Worm (Caenorhabditis elegans) whole organism, L1 larva: ENCODE data around the gene cyp-33C12.
A peak's percentile ranks its signal among the peaks of the same experiment; 100 is the strongest.

Experiments used
- C16A3.4 ChIP-seq: fragments of 150-350 bp; optimal IDR thresholded peaks from 2 replicates; lab custom pipeline; 2014; ENCODE audit warnings: missing biosample characterization, missing genetic modification characterization
- Y116A8C.19 ChIP-seq: sonication (generic microtip); optimal IDR thresholded peaks from 2 replicates; lab custom pipeline; 2016; ENCODE audit warnings: missing compliant biosample characterization, missing genetic modification characterization, borderline replicate concordance
- alr-1 ChIP-seq: fragments of 200-800 bp; sonication (Bioruptor generic); optimal IDR thresholded peaks from 2 replicates; lab custom pipeline; 2018; ENCODE audit warnings: borderline replicate concordance, mild to moderate bottlenecking, missing genetic modification characterization, missing compliant biosample characterization
- aly-2 ChIP-seq: fragments of 150-350 bp; optimal IDR thresholded peaks from 2 replicates; lab custom pipeline; 2014; ENCODE audit warnings: missing biosample characterization, missing genetic modification characterization
- blmp-1 ChIP-seq: fragments of 150-350 bp; optimal IDR thresholded peaks from 2 replicates; lab custom pipeline; 2014; ENCODE audit warnings: missing biosample characterization, missing genetic modification characterization
- ceh-82 ChIP-seq, 3 experiments: fragments of 150-350 bp in 1 of 3; sonication (generic microtip) in 2 of 3; optimal IDR thresholded peaks; 2 replicates each; lab custom pipeline; 2014 to 2017; ENCODE audit warnings: missing biosample characterization in 3 of 3, missing genetic modification characterization in 3 of 3
- ceh-88 ChIP-seq: fragments of 200-800 bp; sonication (Bioruptor generic); IDR thresholded peaks from 2 replicates; pipeline ENCODE4 v1.3.6; 2022; ENCODE audit warnings: missing genetic modification characterization, missing compliant biosample characterization
- ceh-90 ChIP-seq: sonication (generic microtip); optimal IDR thresholded peaks from 2 replicates; lab custom pipeline; 2016; ENCODE audit warnings: missing genetic modification characterization, missing compliant biosample characterization
- dsc-1 ChIP-seq: sonication (generic microtip); optimal IDR thresholded peaks from 2 replicates; lab custom pipeline; 2016; ENCODE audit warnings: mild to moderate bottlenecking, missing genetic modification characterization, missing compliant biosample characterization
- efl-1 ChIP-seq, 4 experiments: fragments of 150-350 bp; optimal IDR thresholded peaks in 3 of 4; peaks in 1 of 4; 1 replicate in 1 of 4; 2 replicates in 3 of 4; lab custom pipeline; 2014; ENCODE audit warnings: missing biosample characterization in 2 of 4, missing genetic modification characterization in 2 of 4, missing genetic modification reagents in 2 of 4
- egl-27 ChIP-seq, 2 experiments: fragments of 150-350 bp in 1 of 2; sonication (generic microtip); optimal IDR thresholded peaks; 3 replicates each; lab custom pipeline; 2017 to 2018; ENCODE audit warnings: missing biosample characterization in 2 of 2, missing genetic modification characterization in 2 of 2, missing genetic modification reagents in 2 of 2
- elt-2 ChIP-seq: sonication (generic microtip); optimal IDR thresholded peaks from 2 replicates; lab custom pipeline; 2016; ENCODE audit warnings: missing genetic modification characterization, mild to moderate bottlenecking, inconsistent platforms, missing compliant biosample characterization, missing genetic modification reagents
- elt-3 ChIP-seq, 6 experiments: fragments of 150-350 bp in 1 of 6; sonication (generic microtip); optimal IDR thresholded peaks; 2 replicates each; lab custom pipeline; 2017 to 2018; ENCODE audit warnings: missing biosample characterization in 6 of 6, missing genetic modification characterization in 6 of 6, inconsistent platforms in 1 of 6
- ets-5 ChIP-seq: fragments of 200-800 bp; sonication (Bioruptor generic); IDR thresholded peaks from 2 replicates; pipeline ENCODE4 v1.3.6; 2022; ENCODE audit warnings: missing genetic modification characterization, missing compliant biosample characterization
- fos-1 ChIP-seq: fragments of 150-350 bp; optimal IDR thresholded peaks from 2 replicates; lab custom pipeline; 2014; ENCODE audit warnings: missing biosample characterization, missing genetic modification characterization
- hlh-4 ChIP-seq: sonication (generic microtip); optimal IDR thresholded peaks from 2 replicates; lab custom pipeline; 2016; ENCODE audit warnings: mild to moderate bottlenecking, missing genetic modification characterization, missing compliant biosample characterization
- hpl-2 ChIP-seq: fragments of 150-350 bp; optimal IDR thresholded peaks from 2 replicates; lab custom pipeline; 2014; ENCODE audit warnings: missing biosample characterization, missing genetic modification reagents, missing genetic modification characterization
- isw-1 ChIP-seq: fragments of 200-800 bp; sonication (Bioruptor generic); IDR thresholded peaks from 2 replicates; pipeline ENCODE4 v1.3.6; 2022; ENCODE audit warnings: missing genetic modification characterization, missing compliant biosample characterization
- lin-13 ChIP-seq: fragments of 150-350 bp; optimal IDR thresholded peaks from 2 replicates; lab custom pipeline; 2014; ENCODE audit warnings: missing biosample characterization, missing genetic modification reagents, missing genetic modification characterization
- lin-14 ChIP-seq: fragments of 200-800 bp; sonication (Bioruptor generic); optimal IDR thresholded peaks from 2 replicates; lab custom pipeline; 2018; ENCODE audit warnings: mild to moderate bottlenecking, missing genetic modification characterization, moderate library complexity, missing compliant biosample characterization
- lin-15B ChIP-seq: fragments of 150-350 bp; sonication (generic microtip); optimal IDR thresholded peaks from 3 replicates; lab custom pipeline; 2014; ENCODE audit warnings: missing biosample characterization, missing genetic modification characterization
- lin-35 ChIP-seq, 2 experiments: fragments of 150-350 bp; optimal IDR thresholded peaks; 2 replicates each; lab custom pipeline; 2014; ENCODE audit warnings: missing biosample characterization in 2 of 2, missing genetic modification characterization in 2 of 2, missing genetic modification reagents in 2 of 2
- lsy-2 ChIP-seq, 2 experiments: fragments of 150-350 bp; optimal IDR thresholded peaks; 2 replicates each; lab custom pipeline; 2014; ENCODE audit warnings: missing biosample characterization in 2 of 2, missing genetic modification characterization in 2 of 2
- nhr-11 ChIP-seq: fragments of 150-350 bp; optimal IDR thresholded peaks from 2 replicates; lab custom pipeline; 2014; ENCODE audit warnings: missing biosample characterization, missing genetic modification characterization
- nhr-12 ChIP-seq: sonication (generic microtip); optimal IDR thresholded peaks from 2 replicates; lab custom pipeline; 2017; ENCODE audit warnings: missing biosample characterization, missing genetic modification characterization
- nhr-19 ChIP-seq: fragments of 200-800 bp; sonication (Bioruptor generic); conservative IDR thresholded peaks from 2 replicates; pipeline ENCODE4 v1.3.6; 2022; ENCODE audit warnings: missing genetic modification characterization, missing compliant biosample characterization
- nhr-20 ChIP-seq: sonication (generic microtip); optimal IDR thresholded peaks from 2 replicates; lab custom pipeline; 2016; ENCODE audit warnings: mild to moderate bottlenecking, missing genetic modification characterization, missing compliant biosample characterization
- nhr-28 ChIP-seq: fragments of 150-350 bp; optimal IDR thresholded peaks from 2 replicates; lab custom pipeline; 2014; ENCODE audit warnings: missing biosample characterization, missing genetic modification characterization
- nhr-76 ChIP-seq: sonication (generic microtip); optimal IDR thresholded peaks from 2 replicates; lab custom pipeline; 2017; ENCODE audit warnings: missing biosample characterization, missing genetic modification characterization
- nhr-77 ChIP-seq: fragments of 150-350 bp; optimal IDR thresholded peaks from 2 replicates; lab custom pipeline; 2014; ENCODE audit warnings: missing biosample characterization, missing genetic modification characterization
- nhr-85 ChIP-seq: sonication (generic microtip); peaks from one replicate; lab custom pipeline; 2016; ENCODE audit warnings: missing genetic modification characterization, inconsistent platforms, missing compliant biosample characterization
- nhr-90 ChIP-seq: sonication (generic microtip); optimal IDR thresholded peaks from 2 replicates; lab custom pipeline; 2016; ENCODE audit warnings: mild to moderate bottlenecking, missing genetic modification characterization, missing compliant biosample characterization; ENCODE audit not compliant: poor library complexity
- pag-3 ChIP-seq: sonication (generic microtip); optimal IDR thresholded peaks from 2 replicates; lab custom pipeline; 2017; ENCODE audit warnings: missing genetic modification characterization, mild to moderate bottlenecking, missing compliant biosample characterization, antibody characterized with exemption, borderline replicate concordance; ENCODE audit not compliant: insufficient read depth
- pax-3 ChIP-seq: fragments of 200-800 bp; sonication (Bioruptor generic); optimal IDR thresholded peaks from 2 replicates; lab custom pipeline; 2018; ENCODE audit warnings: mild to moderate bottlenecking, missing genetic modification characterization, moderate library complexity, missing compliant biosample characterization
- rnt-1 ChIP-seq: sonication (generic microtip); optimal IDR thresholded peaks from 2 replicates; lab custom pipeline; 2016; ENCODE audit warnings: mild to moderate bottlenecking, missing genetic modification characterization, moderate library complexity, missing compliant biosample characterization
- snpc-4 ChIP-seq: fragments of 150-350 bp; optimal IDR thresholded peaks from 2 replicates; lab custom pipeline; 2014; ENCODE audit warnings: missing biosample characterization, missing genetic modification characterization
- snu-23 ChIP-seq: sonication (generic microtip); optimal IDR thresholded peaks from 2 replicates; lab custom pipeline; 2016; ENCODE audit warnings: missing genetic modification characterization, missing compliant biosample characterization
- sox-4 ChIP-seq: sonication (generic microtip); optimal IDR thresholded peaks from 2 replicates; lab custom pipeline; 2016; ENCODE audit warnings: missing genetic modification characterization, missing compliant biosample characterization
- sup-37 ChIP-seq: fragments of 200-800 bp; sonication (Bioruptor generic); optimal IDR thresholded peaks from 2 replicates; lab custom pipeline; 2018; ENCODE audit warnings: mild to moderate bottlenecking, missing genetic modification characterization, missing compliant biosample characterization
- unc-130 ChIP-seq: fragments of 150-350 bp; optimal IDR thresholded peaks from 2 replicates; lab custom pipeline; 2017; ENCODE audit warnings: missing biosample characterization, missing genetic modification characterization, inconsistent platforms
- unc-30 ChIP-seq: sonication (generic microtip); optimal IDR thresholded peaks from 2 replicates; lab custom pipeline; 2017; ENCODE audit warnings: missing biosample characterization, missing genetic modification characterization
- unc-62 ChIP-seq: fragments of 150-350 bp; optimal IDR thresholded peaks from 2 replicates; lab custom pipeline; 2014; ENCODE audit warnings: missing biosample characterization, missing genetic modification reagents, missing genetic modification characterization
- unc-86 ChIP-seq: sonication (generic microtip); optimal IDR thresholded peaks from 2 replicates; lab custom pipeline; 2016; ENCODE audit warnings: missing genetic modification characterization, missing compliant biosample characterization
- zip-4 ChIP-seq: fragments of 200-800 bp; sonication (Bioruptor generic); optimal IDR thresholded peaks from 2 replicates; lab custom pipeline; 2018; ENCODE audit warnings: mild to moderate bottlenecking, missing genetic modification characterization, moderate library complexity, missing compliant biosample characterization

The cyp-33C12 gene

ce11 chrV:2249310-2249709 lies 45.1 kb upstream of the cyp-33C12 start, which contains the start of gene cyp-33C6:
Gene cyp-33C6, minus strand, starts transcription at chrV:2249410.
- TF ChIP-seq snu-23 (GFP tag; lab: Kevin White, UChicago) = no peak
- TF ChIP-seq pag-3 (tag; lab: Kevin White, UChicago) = no peak
- TF ChIP-seq nhr-11 (tag; lab: Kevin White, UChicago) = no peak
- TF ChIP-seq sox-4 (tag; lab: Kevin White, UChicago) = no peak
- TF ChIP-seq unc-62 (GFP tag; lab: Kevin White, UChicago) = no peak
- TF ChIP-seq snpc-4 (tag; lab: Kevin White, UChicago) = no peak
- no peak for TF ChIP-seq fos-1
- no peak for TF ChIP-seq isw-1
- TF ChIP-seq nhr-28 (tag; lab: Kevin White, UChicago) = no peak
- no peak for TF ChIP-seq nhr-19 (GFP tag; lab: Robert Waterston, UW)
- TF ChIP-seq lin-15B (tag; lab: Kevin White, UChicago) = no peak
- no peak for TF ChIP-seq nhr-90
- TF ChIP-seq zip-4 (GFP tag; lab: Kevin White, UChicago) = no peak
- TF ChIP-seq Y116A8C.19 (tag; lab: Kevin White, UChicago) = no peak
- no peak for TF ChIP-seq hlh-4 (tag; lab: Kevin White, UChicago)
- TF ChIP-seq ceh-88 (GFP tag; lab: Robert Waterston, UW) = no peak
- no peak for TF ChIP-seq lin-13 (GFP tag; lab: Kevin White, UChicago)
- no peak for TF ChIP-seq nhr-20 (tag; lab: Kevin White, UChicago)

ce11 chrV:2244751-2245150 lies 40.6 kb upstream of the cyp-33C12 start, which contains the start of gene cyp-33C5:
Gene cyp-33C5, plus strand, starts transcription at chrV:2245004.
- TF ChIP-seq pag-3 (tag; lab: Kevin White, UChicago) (no peak), egl-27 (tag; optimal IDR thresholded peaks at IDR 0.05; lab: Kevin White, UChicago) (no peak), lin-14 (peak; percentile 84), efl-1 (optimal IDR thresholded peaks at IDR 0.05; lab: Kevin White, UChicago) (peak; percentile 43 to 59), efl-1 (GFP tag; optimal IDR thresholded peaks at IDR 0.05 in 1 of 2; lab: Kevin White, UChicago) (peak in 1 of 2 experiments; percentile 92), rnt-1 (tag; lab: Kevin White, UChicago) (peak; percentile 12), nhr-12 (tag; lab: Kevin White, UChicago) (no peak), snpc-4 (tag; lab: Kevin White, UChicago) (no peak), ceh-90 (no peak), sup-37 (GFP tag; lab: Kevin White, UChicago) (no peak), alr-1 (tag; lab: Kevin White, UChicago) (no peak), elt-2 (peak; percentile 11), lin-35 (GFP tag; optimal IDR thresholded peaks at IDR 0.05; lab: Kevin White, UChicago) (peak in 1 of 2 experiments; percentile 31), unc-130 (no peak), ceh-82 (tag; optimal IDR thresholded peaks at IDR 0.05; lab: Kevin White, UChicago) (peak in 1 of 3 experiments; percentile 17), unc-30 (no peak), lsy-2 (tag; optimal IDR thresholded peaks at IDR 0.05; lab: Kevin White, UChicago) (peak in 1 of 2 experiments; percentile 16), hpl-2 (GFP tag; lab: Kevin White, UChicago) (no peak), unc-86 (no peak), dsc-1 (no peak), ets-5 (no peak), pax-3 (tag; lab: Kevin White, UChicago) (no peak), C16A3.4 (tag; lab: Kevin White, UChicago) (no peak), blmp-1 (tag; lab: Kevin White, UChicago) (peak; percentile 62), lin-13 (GFP tag; lab: Kevin White, UChicago) (no peak), nhr-77 (tag; lab: Kevin White, UChicago) (peak; percentile 22), nhr-19 (GFP tag; lab: Robert Waterston, UW) (no peak; the same call in 1 of the 2 replicates), aly-2 (tag; lab: Kevin White, UChicago) (no peak), elt-3 (tag; optimal IDR thresholded peaks at IDR 0.05; lab: Kevin White, UChicago) (peak in 2 of 6 experiments; percentile 46 to 54), nhr-20 (tag; lab: Kevin White, UChicago) (peak; percentile 75), nhr-85 (tag; lab: Kevin White, UChicago) (peak; percentile 67), snu-23 (GFP tag; lab: Kevin White, UChicago) (peak; percentile 29), nhr-76 (no peak)
